Fruit fly (Drosophila melanogaster) whole organism, embryonic: Measurements from ENCODE around the gene Crg-1.

Experiments used
- Aef1 ChIP-seq: fragments of 200-800 bp; sonication (Bioruptor generic); IDR thresholded peaks from 3 replicates; pipeline ENCODE4 v1.3.6; 2022; ENCODE audit warnings: missing biosample characterization, missing genetic modification characterization
- CG10274 ChIP-seq: fragments of 200-800 bp; sonication (Bioruptor generic); optimal IDR thresholded peaks from 3 replicates; lab custom pipeline; 2017; ENCODE audit warnings: missing biosample characterization, mild to moderate bottlenecking, missing genetic modification characterization
- CG12219 ChIP-seq: fragments of 200-800 bp; sonication (Bioruptor generic); optimal IDR thresholded peaks from 3 replicates; lab custom pipeline; 2018; ENCODE audit warnings: missing biosample characterization, mild to moderate bottlenecking, missing genetic modification characterization
- CG14965 ChIP-seq: fragments of 200-800 bp; sonication (Bioruptor generic); optimal IDR thresholded peaks from 2 replicates; lab custom pipeline; 2016; ENCODE audit warnings: missing biosample characterization, missing genetic modification characterization, borderline replicate concordance
- CG15514 ChIP-seq: fragments of 200-800 bp; sonication (Bioruptor generic); optimal IDR thresholded peaks from 3 replicates; lab custom pipeline; 2017; ENCODE audit warnings: missing biosample characterization, missing genetic modification characterization, mild to moderate bottlenecking, moderate library complexity, missing genetic modification reagents
- CG16815 ChIP-seq: fragments of 200-800 bp; sonication (Bioruptor generic); optimal IDR thresholded peaks from 3 replicates; lab custom pipeline; 2017; ENCODE audit warnings: missing biosample characterization, mild to moderate bottlenecking, missing genetic modification characterization
- CG18011 ChIP-seq: fragments of 200-800 bp; sonication (Bioruptor generic); optimal IDR thresholded peaks from 2 replicates; lab custom pipeline; 2017; ENCODE audit warnings: missing biosample characterization, missing genetic modification characterization, mild to moderate bottlenecking, moderate library complexity, missing genotype
- CG1832 ChIP-seq: fragments of 200-800 bp; sonication (Bioruptor generic); optimal IDR thresholded peaks from 2 replicates; lab custom pipeline; 2017; ENCODE audit warnings: missing biosample characterization, mild to moderate bottlenecking, missing genetic modification characterization, inconsistent platforms
- CG2875 ChIP-seq: fragments of 200-800 bp; sonication (Bioruptor generic); optimal IDR thresholded peaks from 2 replicates; lab custom pipeline; 2017; ENCODE audit warnings: missing biosample characterization, mild to moderate bottlenecking, missing genetic modification characterization, missing genetic modification reagents
- CG30020 ChIP-seq: fragments of 200-800 bp; optimal IDR thresholded peaks from 2 replicates; lab custom pipeline; 2019; ENCODE audit warnings: missing biosample characterization, mild to moderate bottlenecking, missing genetic modification characterization, moderate library complexity
- CG30403 ChIP-seq: fragments of 200-800 bp; sonication (Bioruptor generic); optimal IDR thresholded peaks from 3 replicates; lab custom pipeline; 2016; ENCODE audit warnings: missing biosample characterization, missing genetic modification characterization
- CG3281 ChIP-seq: fragments of 200-800 bp; sonication (Bioruptor generic); optimal IDR thresholded peaks from 3 replicates; lab custom pipeline; 2017; ENCODE audit warnings: missing biosample characterization, mild to moderate bottlenecking, missing genetic modification characterization
- CG33213 ChIP-seq: fragments of 200-800 bp; sonication (Bioruptor generic); optimal IDR thresholded peaks from 3 replicates; lab custom pipeline; 2016; ENCODE audit warnings: missing biosample characterization, missing genetic modification characterization
- CG33557 ChIP-seq: fragments of 200-800 bp; sonication (Bioruptor generic); optimal IDR thresholded peaks from 2 replicates; lab custom pipeline; 2019; ENCODE audit warnings: missing biosample characterization, mild to moderate bottlenecking, missing genetic modification characterization, moderate library complexity
- CG34376 ChIP-seq: fragments of 200-800 bp; sonication (Bioruptor generic); optimal IDR thresholded peaks from 2 replicates; lab custom pipeline; 2018; ENCODE audit warnings: missing biosample characterization, mild to moderate bottlenecking, missing genetic modification characterization
- CG4707 ChIP-seq: fragments of 200-800 bp; sonication (Bioruptor generic); optimal IDR thresholded peaks from 2 replicates; lab custom pipeline; 2018; ENCODE audit warnings: missing biosample characterization, mild to moderate bottlenecking, missing genetic modification characterization, moderate library complexity
- CG6254 ChIP-seq: fragments of 200-800 bp; sonication (Bioruptor generic); optimal IDR thresholded peaks from 3 replicates; lab custom pipeline; 2017; ENCODE audit warnings: mild to moderate bottlenecking, missing biosample characterization, missing genetic modification reagents, missing genetic modification characterization
- CG6272 ChIP-seq: fragments of 200-800 bp; sonication (Bioruptor generic); IDR thresholded peaks from 2 replicates; pipeline ENCODE4 v1.3.6; 2022; ENCODE audit warnings: missing biosample characterization, missing genetic modification characterization
- CG7372 ChIP-seq: fragments of 200-800 bp; sonication (Bioruptor generic); IDR thresholded peaks from 2 replicates; pipeline ENCODE4 v1.3.6; 2022; ENCODE audit warnings: missing biosample characterization, missing genetic modification characterization
- CG8281 ChIP-seq: fragments of 200-800 bp; sonication (Bioruptor generic); optimal IDR thresholded peaks from 2 replicates; lab custom pipeline; 2018; ENCODE audit warnings: missing biosample characterization, mild to moderate bottlenecking, missing genetic modification characterization, moderate library complexity
- CG8359 ChIP-seq: fragments of 200-800 bp; sonication (Bioruptor generic); optimal IDR thresholded peaks from 2 replicates; lab custom pipeline; 2017; ENCODE audit warnings: missing biosample characterization, mild to moderate bottlenecking, missing genetic modification characterization, borderline replicate concordance
- CG8478 ChIP-seq: fragments of >200 bp; optimal IDR thresholded peaks from 2 replicates; lab custom pipeline; 2018
- CHES-1-like ChIP-seq: fragments of 200-800 bp; sonication (Bioruptor generic); optimal IDR thresholded peaks from 2 replicates; lab custom pipeline; 2016; ENCODE audit warnings: missing biosample characterization, missing genetic modification characterization
- CTCF ChIP-seq: fragments of 200-800 bp; sonication (Bioruptor generic); optimal IDR thresholded peaks from 2 replicates; lab custom pipeline; 2017; ENCODE audit warnings: missing biosample characterization, mild to moderate bottlenecking, missing genetic modification characterization, moderate library complexity
- Camta ChIP-seq: fragments of 200-800 bp; sonication (Bioruptor generic); optimal IDR thresholded peaks from 2 replicates; lab custom pipeline; 2016; ENCODE audit warnings: missing biosample characterization, missing genetic modification characterization
- D19B ChIP-seq: fragments of 200-800 bp; sonication (Bioruptor generic); optimal IDR thresholded peaks from 2 replicates; lab custom pipeline; 2017; ENCODE audit warnings: missing biosample characterization, mild to moderate bottlenecking, missing genetic modification characterization
- Dek ChIP-seq: fragments of 200-800 bp; sonication (Bioruptor generic); optimal IDR thresholded peaks from 3 replicates; lab custom pipeline; 2019; ENCODE audit warnings: missing biosample characterization, mild to moderate bottlenecking, missing genetic modification characterization, moderate library complexity
- Dp ChIP-seq: fragments of 200-800 bp; sonication (Bioruptor generic); optimal IDR thresholded peaks from 2 replicates; lab custom pipeline; 2018; ENCODE audit warnings: missing biosample characterization, mild to moderate bottlenecking, missing genetic modification characterization, moderate library complexity
- Max ChIP-seq: fragments of 200-800 bp; sonication (Bioruptor generic); optimal IDR thresholded peaks from 2 replicates; lab custom pipeline; 2016; ENCODE audit warnings: missing biosample characterization, mild to moderate bottlenecking, missing genetic modification characterization
- Pdp1 ChIP-seq, 2 experiments: fragments of 200-800 bp; sonication (Bioruptor generic); optimal IDR thresholded peaks; 3 replicates each; lab custom pipeline; 2016; ENCODE audit warnings: missing biosample characterization in 2 of 2, missing genetic modification characterization in 2 of 2, mild to moderate bottlenecking in 1 of 2, moderate library complexity in 1 of 2
- Ptx1 ChIP-seq: fragments of 200-800 bp; sonication (Bioruptor generic); IDR thresholded peaks from 2 replicates; pipeline ENCODE4 v1.3.6; 2022; ENCODE audit warnings: missing biosample characterization, missing genetic modification characterization
- Scr ChIP-seq: fragments of 200-800 bp; sonication (Bioruptor generic); IDR thresholded peaks from 2 replicates; pipeline ENCODE4 v1.3.6; 2022; ENCODE audit warnings: missing biosample characterization, missing genetic modification characterization; ENCODE audit not compliant: partially characterized antibody
- Stat92E ChIP-seq, 3 experiments: fragments of >200 bp in 2 of 3; fragments of 200-800 bp in 1 of 3; sonication (Bioruptor generic) in 1 of 3; optimal IDR thresholded peaks; 2 replicates each; lab custom pipeline; 2017 to 2019; ENCODE audit warnings: missing biosample characterization in 3 of 3, missing genetic modification characterization in 3 of 3, mild to moderate bottlenecking in 1 of 3, moderate library complexity in 1 of 3
- btn ChIP-seq: fragments of 200-800 bp; sonication (Bioruptor generic); optimal IDR thresholded peaks from 2 replicates; lab custom pipeline; 2016; ENCODE audit warnings: missing biosample characterization, missing genetic modification characterization
- cas ChIP-seq: fragments of 200-800 bp; sonication (Bioruptor generic); IDR thresholded peaks from 2 replicates; pipeline ENCODE4 v1.3.6; 2022; ENCODE audit warnings: missing biosample characterization, missing genetic modification characterization
- crol ChIP-seq: fragments of 200-800 bp; sonication (Bioruptor generic); IDR thresholded peaks from 2 replicates; pipeline ENCODE4 v1.3.6; 2022; ENCODE audit warnings: missing biosample characterization, missing genetic modification characterization
- dm ChIP-seq: fragments of 200-800 bp; sonication (Bioruptor generic); optimal IDR thresholded peaks from 3 replicates; lab custom pipeline; 2016; ENCODE audit warnings: missing biosample characterization, missing genetic modification characterization
- grn ChIP-seq: fragments of 200-800 bp; sonication (Bioruptor generic); optimal IDR thresholded peaks from 3 replicates; lab custom pipeline; 2017; ENCODE audit warnings: missing biosample characterization, missing genetic modification characterization
- gro ChIP-seq: fragments of 200-800 bp; sonication (Bioruptor generic); optimal IDR thresholded peaks from 2 replicates; lab custom pipeline; 2016; ENCODE audit warnings: missing biosample characterization, missing genetic modification characterization
- h ChIP-seq: fragments of >200 bp; optimal IDR thresholded peaks from 2 replicates; lab custom pipeline; 2017
- hbn ChIP-seq: fragments of 200-800 bp; sonication (Bioruptor generic); IDR thresholded peaks from 2 replicates; pipeline ENCODE4 v1.3.6; 2022; ENCODE audit warnings: missing biosample characterization, missing genetic modification characterization; ENCODE audit not compliant: partially characterized antibody
- hkb ChIP-seq, 2 experiments: fragments of 200-800 bp in 1 of 2; fragments of >200 bp in 1 of 2; sonication (Bioruptor generic) in 1 of 2; IDR thresholded peaks in 1 of 2; optimal IDR thresholded peaks in 1 of 2; 2 replicates each; pipeline versions ENCODE4 v1.3.6 to Lab custom; 2017 to 2022; ENCODE audit warnings: missing biosample characterization in 1 of 2, missing genetic modification characterization in 1 of 2
- maf-S ChIP-seq: fragments of 200-800 bp; sonication (Bioruptor generic); optimal IDR thresholded peaks from 2 replicates; lab custom pipeline; 2016; ENCODE audit warnings: missing biosample characterization, missing genetic modification characterization
- run ChIP-seq: fragments of 200-800 bp; sonication (Bioruptor generic); optimal IDR thresholded peaks from 3 replicates; lab custom pipeline; 2018; ENCODE audit warnings: missing biosample characterization, mild to moderate bottlenecking, missing genetic modification characterization
- sc ChIP-seq, 3 experiments: fragments of >200 bp in 2 of 3; fragments of 200-800 bp in 1 of 3; sonication (Bioruptor generic) in 1 of 3; optimal IDR thresholded peaks; 2 replicates in 2 of 3; 3 replicates in 1 of 3; lab custom pipeline; 2017; ENCODE audit warnings: mild to moderate bottlenecking in 1 of 3, missing biosample characterization in 1 of 3, missing genetic modification characterization in 1 of 3, missing genetic modification reagents in 1 of 3
- slp2 ChIP-seq: fragments of 200-800 bp; sonication (Bioruptor generic); optimal IDR thresholded peaks from 2 replicates; lab custom pipeline; 2016; ENCODE audit warnings: missing biosample characterization, missing genetic modification characterization
- tup ChIP-seq: fragments of 200-800 bp; sonication (Bioruptor generic); optimal IDR thresholded peaks from 2 replicates; lab custom pipeline; 2016; ENCODE audit warnings: missing biosample characterization, mild to moderate bottlenecking, missing genetic modification characterization, moderate library complexity
- unpg ChIP-seq: fragments of 200-800 bp; sonication (Bioruptor generic); optimal IDR thresholded peaks from 3 replicates; lab custom pipeline; 2018; ENCODE audit warnings: missing biosample characterization, mild to moderate bottlenecking, missing genetic modification characterization, moderate library complexity

Gene Crg-1

DNA sequence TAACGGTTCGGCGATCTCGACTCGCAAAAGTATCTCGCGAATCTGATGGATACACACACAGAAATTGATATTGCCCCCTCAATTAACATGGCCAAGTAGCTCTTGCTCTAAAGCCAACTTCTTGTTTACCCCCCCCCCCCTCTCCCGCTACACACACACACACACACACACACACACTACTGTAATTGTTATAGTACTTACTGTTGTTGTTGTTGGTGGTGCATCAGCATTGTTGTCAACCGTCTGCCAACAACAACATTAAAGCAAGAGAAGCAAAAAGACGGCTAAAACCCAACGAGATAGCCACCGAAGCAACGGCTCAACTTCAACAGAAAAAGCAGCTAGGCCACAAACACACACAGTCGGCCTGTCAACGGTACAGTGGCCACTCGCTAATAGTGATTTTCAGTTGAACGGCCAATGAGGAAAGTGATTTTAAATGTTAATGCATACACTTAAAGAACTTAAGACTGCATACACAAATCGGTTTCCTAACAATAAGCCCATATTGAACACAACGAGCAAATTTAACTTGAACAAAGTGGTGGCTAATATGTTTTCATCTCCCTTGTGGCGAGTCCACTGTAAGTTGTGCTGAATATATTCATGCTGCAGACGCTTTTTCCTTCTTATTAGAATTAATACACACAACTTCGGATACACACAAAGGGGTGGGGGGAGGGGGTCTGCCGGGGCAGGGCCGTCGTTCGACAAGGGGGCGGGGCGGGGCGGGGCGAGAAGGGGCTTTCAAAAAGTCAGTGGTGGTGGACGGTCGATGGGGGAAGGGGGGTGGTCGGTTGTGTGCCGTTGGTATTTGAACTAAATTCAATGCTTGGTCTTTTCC is 42.6 kb upstream of the Crg-1 start (continued):
- peak; percentile 86 for TF ChIP-seq run (tag; lab: Kevin White, UChicago)
- TF ChIP-seq CG4707 (GFP tag; lab: Kevin White, UChicago), result peak; percentile 69
- peak; percentile 50 for TF ChIP-seq dm
- TF ChIP-seq CG3281, result peak; percentile 83
- no peak for TF ChIP-seq CG1832 (GFP tag; lab: Kevin White, UChicago)
- no peak for TF ChIP-seq sc (optimal IDR thresholded peaks at IDR 0.05; lab: Kevin White, UChicago)
- peak; percentile 73 for TF ChIP-seq sc (GFP tag; optimal IDR thresholded peaks at IDR 0.05; lab: Kevin White, UChicago)
- TF ChIP-seq Pdp1 (GFP tag; optimal IDR thresholded peaks at IDR 0.05; lab: Kevin White, UChicago), result peak; percentile 58 to 86
- no peak for TF ChIP-seq grn (GFP tag; lab: Kevin White, UChicago)
- TF ChIP-seq CG8281, result peak; percentile 65
- TF ChIP-seq maf-S, result peak; percentile 73
- peak; percentile 41 for TF ChIP-seq CG33213 (GFP tag; lab: Kevin White, UChicago)
- TF ChIP-seq CG16815 (GFP tag; lab: Kevin White, UChicago), result peak; percentile 77
- TF ChIP-seq CG34376, result peak; percentile 48
- TF ChIP-seq hkb (optimal IDR thresholded peaks at IDR 0.05; lab: Kevin White, UChicago), result no peak
- peak; percentile 92 for TF ChIP-seq hkb (GFP tag; IDR thresholded peaks at IDR 0.05; lab: Robert Waterston, UW)
- TF ChIP-seq CG8478 (lab: Kevin White, UChicago), result no peak
- peak; percentile 74 for TF ChIP-seq CG10274 (GFP tag; lab: Kevin White, UChicago)
- TF ChIP-seq Dp (GFP tag; lab: Kevin White, UChicago), result no peak
- no peak for TF ChIP-seq CG14965
- TF ChIP-seq crol (GFP tag; lab: Robert Waterston, UW), result peak; percentile 100
- no peak for TF ChIP-seq h (lab: Kevin White, UChicago)
- no peak for TF ChIP-seq hbn (GFP tag; lab: Robert Waterston, UW)
- peak; percentile 80 for TF ChIP-seq Dek (tag; lab: Kevin White, UChicago)
- peak; percentile 82 for TF ChIP-seq CG6254 (GFP tag; lab: Kevin White, UChicago)
- peak; percentile 78 for TF ChIP-seq CG6272
- TF ChIP-seq gro (GFP tag; lab: Kevin White, UChicago), result peak; percentile 41
- peak; percentile 76 for TF ChIP-seq Camta (GFP tag; lab: Kevin White, UChicago)
- no peak for TF ChIP-seq cas (GFP tag; lab: Robert Waterston, UW)
- TF ChIP-seq Stat92E (GFP tag; optimal IDR thresholded peaks at IDR 0.05; lab: Kevin White, UChicago), result peak in 1 of 3 experiments; percentile 18
- no peak for TF ChIP-seq Scr (GFP tag; lab: Robert Waterston, UW)
- peak; percentile 78 for TF ChIP-seq CG2875 (GFP tag; lab: Kevin White, UChicago)
- peak; percentile 71 for TF ChIP-seq CG15514
- TF ChIP-seq CG30403 (GFP tag; lab: Kevin White, UChicago), result peak; percentile 86
- peak; percentile 93 for TF ChIP-seq Ptx1 (GFP tag; lab: Robert Waterston, UW)
- TF ChIP-seq Aef1, result peak; percentile 85
- peak; percentile 84 for TF ChIP-seq btn
- peak; percentile 92 for TF ChIP-seq unpg (GFP tag; lab: Kevin White, UChicago)
- TF ChIP-seq CTCF, result peak; percentile 39
- peak; percentile 86 for TF ChIP-seq CG12219
- peak; percentile 85 for TF ChIP-seq CHES-1-like (GFP tag; lab: Kevin White, UChicago)
- peak; percentile 67 for TF ChIP-seq slp2 (GFP tag; lab: Kevin White, UChicago)
- TF ChIP-seq tup (GFP tag; lab: Kevin White, UChicago), result peak; percentile 47
- peak; percentile 32 for TF ChIP-seq CG18011 (GFP tag; lab: Kevin White, UChicago)
- peak; percentile 71 for TF ChIP-seq CG8359 (GFP tag; lab: Kevin White, UChicago)
- peak; percentile 59 for TF ChIP-seq CG33557 (GFP tag; lab: Kevin White, UChicago)
- peak; percentile 70 for TF ChIP-seq Max (GFP tag; lab: Kevin White, UChicago)
- TF ChIP-seq CG7372 (GFP tag; lab: Robert Waterston, UW), result peak; percentile 79
- TF ChIP-seq CG30020 (tag; lab: Kevin White, UChicago), result peak; percentile 48
- TF ChIP-seq D19B (GFP tag; lab: Kevin White, UChicago), result peak; percentile 65
